Worm (Caenorhabditis elegans) whole organism, early embryonic: ENCODE results near the gene nspb-10.

ENCODE experiments used
- B0310.2 ChIP-seq: sonication (generic microtip); optimal IDR thresholded peaks from 2 replicates; lab custom pipeline; 2016; ENCODE audit warnings: mild to moderate bottlenecking, missing genetic modification characterization, missing compliant biosample characterization
- ama-1 ChIP-seq: fragments of 150-350 bp; optimal IDR thresholded peaks from 2 replicates; lab custom pipeline; 2014
- ceh-13 ChIP-seq: fragments of 200-800 bp; sonication (Bioruptor generic); optimal IDR thresholded peaks from 2 replicates; lab custom pipeline; 2018; ENCODE audit warnings: mild to moderate bottlenecking, missing genetic modification characterization, missing compliant biosample characterization
- flt-1 ChIP-seq: fragments of 200-800 bp; sonication (Bioruptor generic); IDR thresholded peaks from 2 replicates; pipeline ENCODE4 v1.3.6; 2022; ENCODE audit warnings: missing genetic modification characterization, missing compliant biosample characterization
- hmbx-1 ChIP-seq: sonication (generic microtip); optimal IDR thresholded peaks from 2 replicates; lab custom pipeline; 2016; ENCODE audit warnings: mild to moderate bottlenecking, missing genetic modification characterization, missing compliant biosample characterization
- hmg-4 ChIP-seq: fragments of 200-800 bp; sonication (Bioruptor generic); optimal IDR thresholded peaks from 2 replicates; lab custom pipeline; 2018; ENCODE audit warnings: mild to moderate bottlenecking, missing genetic modification characterization, missing compliant biosample characterization
- hnd-1 ChIP-seq: sonication (generic microtip); optimal IDR thresholded peaks from 2 replicates; lab custom pipeline; 2016; ENCODE audit warnings: missing genetic modification characterization, missing compliant biosample characterization
- pes-1 ChIP-seq: fragments of 200-800 bp; sonication (Bioruptor generic); IDR thresholded peaks from 2 replicates; pipeline ENCODE4 v1.3.6; 2022; ENCODE audit warnings: missing genetic modification reagents, missing genetic modification characterization, missing compliant biosample characterization
- scrt-1 ChIP-seq: fragments of 200-800 bp; sonication (Bioruptor generic); IDR thresholded peaks from 2 replicates; pipeline ENCODE4 v1.3.6; 2022; ENCODE audit warnings: missing genetic modification characterization, missing compliant biosample characterization
- sea-1 ChIP-seq: fragments of 200-800 bp; sonication (Bioruptor generic); conservative IDR thresholded peaks from 2 replicates; pipeline ENCODE4 v1.3.6; 2022; ENCODE audit warnings: missing genetic modification characterization, missing compliant biosample characterization

DNA sequence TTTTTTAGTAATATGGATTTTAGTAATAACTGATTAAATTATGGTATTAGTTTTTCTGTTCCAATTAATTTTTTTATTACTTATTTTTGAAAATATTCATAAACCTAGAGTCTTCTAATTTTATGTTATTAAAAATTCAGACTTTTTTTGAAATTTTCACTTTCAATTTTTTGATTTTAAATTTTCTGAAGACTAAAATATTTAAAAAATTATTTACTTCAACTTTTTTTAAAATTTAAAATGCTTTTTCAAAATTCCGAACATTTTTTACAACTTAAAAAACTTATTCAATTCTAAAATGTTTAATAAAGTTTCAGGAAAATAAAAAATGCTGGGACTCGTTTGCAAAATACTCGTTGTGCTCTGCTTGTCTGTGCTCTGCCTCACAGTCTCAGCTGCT, 37.4 kb downstream of the nspb-10 start, which contains the start of gene nlp-41:
- no peak for TF ChIP-seq hmbx-1 (tag; lab: Kevin White, UChicago)
- TF ChIP-seq ama-1 (lab: Kevin White, UChicago), result no peak
- no peak for TF ChIP-seq hmg-4
- TF ChIP-seq hnd-1 (tag; lab: Kevin White, UChicago), result no peak
- TF ChIP-seq B0310.2 (tag; lab: Kevin White, UChicago), result no peak
- TF ChIP-seq sea-1 (GFP tag; lab: Robert Waterston, UW), result no peak
- no peak for TF ChIP-seq flt-1
- no peak for TF ChIP-seq ceh-13 (GFP tag; lab: Kevin White, UChicago)
- no peak for TF ChIP-seq scrt-1 (GFP tag; lab: Robert Waterston, UW)
- no peak for TF ChIP-seq pes-1
